Fruit fly (Drosophila melanogaster) whole organism, embryonic: ENCODE data around the gene mRpL3.

Experiments
- ATbp ChIP-seq: fragments of 200-800 bp; sonication (Bioruptor generic); optimal IDR thresholded peaks from 2 replicates; lab custom pipeline; 2017; ENCODE audit warnings: missing biosample characterization, mild to moderate bottlenecking, missing genetic modification characterization, missing genetic modification reagents
- Asciz ChIP-seq: fragments of 200-800 bp; sonication (Bioruptor generic); optimal IDR thresholded peaks from 2 replicates; lab custom pipeline; 2017; ENCODE audit warnings: missing biosample characterization, mild to moderate bottlenecking, missing genetic modification characterization, missing genetic modification reagents
- BEAF-32 ChIP-seq: fragments of 200-800 bp; sonication (Bioruptor generic); optimal IDR thresholded peaks from 3 replicates; lab custom pipeline; 2017; ENCODE audit warnings: missing biosample characterization, missing genetic modification characterization, mild to moderate bottlenecking, moderate library complexity, missing genetic modification reagents
- Bgb ChIP-seq: fragments of 200-800 bp; sonication (Bioruptor generic); IDR thresholded peaks from 2 replicates; pipeline ENCODE4 v1.3.6; 2022; ENCODE audit warnings: missing biosample characterization, missing genetic modification characterization; ENCODE audit not compliant: partially characterized antibody
- CG10209 ChIP-seq: fragments of 200-800 bp; sonication (Bioruptor generic); optimal IDR thresholded peaks from 3 replicates; lab custom pipeline; 2017; ENCODE audit warnings: missing biosample characterization, mild to moderate bottlenecking, missing genetic modification characterization, missing genetic modification reagents
- CG12104 ChIP-seq: fragments of 200-800 bp; sonication (Bioruptor generic); optimal IDR thresholded peaks from 3 replicates; lab custom pipeline; 2016; ENCODE audit warnings: missing biosample characterization, missing genetic modification characterization
- CG13296 ChIP-seq: fragments of 200-800 bp; sonication (Bioruptor generic); optimal IDR thresholded peaks from 3 replicates; lab custom pipeline; 2018; ENCODE audit warnings: missing biosample characterization, mild to moderate bottlenecking, missing genetic modification characterization
- CG15514 ChIP-seq: fragments of 200-800 bp; sonication (Bioruptor generic); optimal IDR thresholded peaks from 3 replicates; lab custom pipeline; 2017; ENCODE audit warnings: missing biosample characterization, missing genetic modification characterization, mild to moderate bottlenecking, moderate library complexity, missing genetic modification reagents
- CG18262 ChIP-seq: fragments of 200-800 bp; optimal IDR thresholded peaks from 3 replicates; lab custom pipeline; 2019; ENCODE audit warnings: missing biosample characterization, mild to moderate bottlenecking, missing genetic modification characterization, moderate library complexity
- CG2875 ChIP-seq: fragments of 200-800 bp; sonication (Bioruptor generic); optimal IDR thresholded peaks from 2 replicates; lab custom pipeline; 2017; ENCODE audit warnings: missing biosample characterization, mild to moderate bottlenecking, missing genetic modification characterization, missing genetic modification reagents
- CG31365 ChIP-seq: fragments of 200-800 bp; sonication (Bioruptor generic); optimal IDR thresholded peaks from 2 replicates; lab custom pipeline; 2018; ENCODE audit warnings: missing biosample characterization, mild to moderate bottlenecking, missing genetic modification characterization
- CG8281 ChIP-seq: fragments of 200-800 bp; sonication (Bioruptor generic); optimal IDR thresholded peaks from 2 replicates; lab custom pipeline; 2018; ENCODE audit warnings: missing biosample characterization, mild to moderate bottlenecking, missing genetic modification characterization, moderate library complexity
- CG8290 ChIP-seq, 3 experiments: fragments of 200-800 bp; sonication (Bioruptor generic); optimal IDR thresholded peaks; 2 replicates each; lab custom pipeline; 2016 to 2019; ENCODE audit warnings: missing biosample characterization in 3 of 3, missing genetic modification characterization in 3 of 3, mild to moderate bottlenecking in 2 of 3, moderate library complexity in 1 of 3
- CG8924 ChIP-seq: fragments of 200-800 bp; optimal IDR thresholded peaks from 3 replicates; lab custom pipeline; 2019; ENCODE audit warnings: missing biosample characterization, mild to moderate bottlenecking, missing genetic modification characterization, moderate library complexity
- CoRest ChIP-seq: fragments of 200-800 bp; sonication (Bioruptor generic); optimal IDR thresholded peaks from 3 replicates; lab custom pipeline; 2018; ENCODE audit warnings: missing biosample characterization, mild to moderate bottlenecking, missing genetic modification characterization, moderate library complexity
- GATAe ChIP-seq: fragments of 200-800 bp; sonication (Bioruptor generic); conservative IDR thresholded peaks from 2 replicates; pipeline ENCODE4 v1.3.6; 2022; ENCODE audit warnings: missing biosample characterization, missing genetic modification characterization
- HHEX ChIP-seq: fragments of 200-800 bp; sonication (Bioruptor generic); optimal IDR thresholded peaks from 3 replicates; lab custom pipeline; 2017; ENCODE audit warnings: missing biosample characterization, mild to moderate bottlenecking, missing genetic modification characterization, missing genetic modification reagents
- Lhr ChIP-seq: fragments of 200-800 bp; sonication (Bioruptor generic); optimal IDR thresholded peaks from 3 replicates; lab custom pipeline; 2017; ENCODE audit warnings: mild to moderate bottlenecking, missing biosample characterization, missing genetic modification reagents, missing genetic modification characterization
- Lpt ChIP-seq: fragments of >200 bp; optimal IDR thresholded peaks from 2 replicates; lab custom pipeline; 2018; ENCODE audit warnings: missing biosample characterization, missing genetic modification characterization
- MTF-1 ChIP-seq: fragments of 200-800 bp; sonication (Bioruptor generic); optimal IDR thresholded peaks from 2 replicates; lab custom pipeline; 2018; ENCODE audit warnings: missing biosample characterization, mild to moderate bottlenecking, missing genetic modification characterization, borderline replicate concordance
- Med ChIP-seq: fragments of 200-800 bp; sonication (Bioruptor generic); peaks from one replicate; lab custom pipeline; 2016; ENCODE audit warnings: missing biosample characterization, missing genetic modification characterization, mild to moderate bottlenecking, inconsistent platforms, moderate library complexity
- NfI ChIP-seq: fragments of 200-800 bp; sonication (Bioruptor generic); optimal IDR thresholded peaks from 3 replicates; lab custom pipeline; 2018; ENCODE audit warnings: missing biosample characterization, mild to moderate bottlenecking, missing genetic modification characterization, moderate library complexity
- Sry-β ChIP-seq: fragments of 200-800 bp; sonication (Bioruptor generic); optimal IDR thresholded peaks from 2 replicates; lab custom pipeline; 2018; ENCODE audit warnings: missing biosample characterization, mild to moderate bottlenecking, missing genetic modification characterization, moderate library complexity
- Xrp1 ChIP-seq: fragments of 200-800 bp; sonication (Bioruptor generic); IDR thresholded peaks from 2 replicates; pipeline ENCODE4 v1.3.6; 2022; ENCODE audit warnings: missing biosample characterization, missing genetic modification characterization
- ab ChIP-seq: fragments of 200-800 bp; sonication (Bioruptor generic); optimal IDR thresholded peaks from 2 replicates; lab custom pipeline; 2016; ENCODE audit warnings: missing biosample characterization, missing genetic modification characterization
- amos ChIP-seq: fragments of 200-800 bp; sonication (Bioruptor generic); IDR thresholded peaks from 2 replicates; pipeline ENCODE4 v1.3.6; 2022; ENCODE audit warnings: missing biosample characterization, missing genetic modification characterization; ENCODE audit not compliant: partially characterized antibody
- chinmo ChIP-seq: fragments of 200-800 bp; sonication (Bioruptor generic); IDR thresholded peaks from 4 replicates; pipeline ENCODE4 v1.3.6; 2022; ENCODE audit warnings: missing biosample characterization, missing genetic modification characterization; ENCODE audit not compliant: partially characterized antibody
- dati ChIP-seq: fragments of 200-800 bp; sonication (Bioruptor generic); IDR thresholded peaks from 2 replicates; pipeline ENCODE4 v1.3.6; 2022; ENCODE audit warnings: missing biosample characterization, missing genetic modification characterization
- gcm ChIP-seq: fragments of 200-800 bp; sonication (Bioruptor generic); optimal IDR thresholded peaks from 2 replicates; lab custom pipeline; 2019; ENCODE audit warnings: missing biosample characterization, mild to moderate bottlenecking, missing genetic modification characterization, moderate library complexity
- gfzf ChIP-seq: fragments of 200-800 bp; sonication (Bioruptor generic); optimal IDR thresholded peaks from 2 replicates; lab custom pipeline; 2016; ENCODE audit warnings: missing biosample characterization, mild to moderate bottlenecking, missing genetic modification characterization, moderate library complexity
- grau ChIP-seq: fragments of 200-800 bp; optimal IDR thresholded peaks from 3 replicates; lab custom pipeline; 2019; ENCODE audit warnings: missing biosample characterization, mild to moderate bottlenecking, missing genetic modification characterization, moderate library complexity
- lola ChIP-seq, 3 experiments: fragments of >200 bp in 2 of 3; fragments of 200-800 bp in 1 of 3; sonication (Bioruptor generic) in 1 of 3; optimal IDR thresholded peaks; 2 replicates each; lab custom pipeline; 2017 to 2019; ENCODE audit warnings: missing biosample characterization in 3 of 3, missing genetic modification characterization in 3 of 3, mild to moderate bottlenecking in 1 of 3, moderate library complexity in 1 of 3
- nau ChIP-seq: fragments of 200-800 bp; sonication (Bioruptor generic); optimal IDR thresholded peaks from 3 replicates; lab custom pipeline; 2017; ENCODE audit warnings: missing biosample characterization, mild to moderate bottlenecking, missing genetic modification characterization, missing genetic modification reagents
- odd ChIP-seq: fragments of 200-800 bp; sonication (Bioruptor generic); optimal IDR thresholded peaks from 2 replicates; lab custom pipeline; 2017; ENCODE audit warnings: missing biosample characterization, mild to moderate bottlenecking, missing genetic modification characterization
- repo ChIP-seq: fragments of 200-800 bp; sonication (Bioruptor generic); optimal IDR thresholded peaks from 2 replicates; lab custom pipeline; 2016; ENCODE audit warnings: missing biosample characterization, missing genetic modification characterization
- ro ChIP-seq: fragments of 200-800 bp; sonication (Bioruptor generic); IDR thresholded peaks from 2 replicates; pipeline ENCODE4 v1.3.6; 2022; ENCODE audit warnings: missing biosample characterization, missing genetic modification characterization

The mRpL3 gene

DNA sequence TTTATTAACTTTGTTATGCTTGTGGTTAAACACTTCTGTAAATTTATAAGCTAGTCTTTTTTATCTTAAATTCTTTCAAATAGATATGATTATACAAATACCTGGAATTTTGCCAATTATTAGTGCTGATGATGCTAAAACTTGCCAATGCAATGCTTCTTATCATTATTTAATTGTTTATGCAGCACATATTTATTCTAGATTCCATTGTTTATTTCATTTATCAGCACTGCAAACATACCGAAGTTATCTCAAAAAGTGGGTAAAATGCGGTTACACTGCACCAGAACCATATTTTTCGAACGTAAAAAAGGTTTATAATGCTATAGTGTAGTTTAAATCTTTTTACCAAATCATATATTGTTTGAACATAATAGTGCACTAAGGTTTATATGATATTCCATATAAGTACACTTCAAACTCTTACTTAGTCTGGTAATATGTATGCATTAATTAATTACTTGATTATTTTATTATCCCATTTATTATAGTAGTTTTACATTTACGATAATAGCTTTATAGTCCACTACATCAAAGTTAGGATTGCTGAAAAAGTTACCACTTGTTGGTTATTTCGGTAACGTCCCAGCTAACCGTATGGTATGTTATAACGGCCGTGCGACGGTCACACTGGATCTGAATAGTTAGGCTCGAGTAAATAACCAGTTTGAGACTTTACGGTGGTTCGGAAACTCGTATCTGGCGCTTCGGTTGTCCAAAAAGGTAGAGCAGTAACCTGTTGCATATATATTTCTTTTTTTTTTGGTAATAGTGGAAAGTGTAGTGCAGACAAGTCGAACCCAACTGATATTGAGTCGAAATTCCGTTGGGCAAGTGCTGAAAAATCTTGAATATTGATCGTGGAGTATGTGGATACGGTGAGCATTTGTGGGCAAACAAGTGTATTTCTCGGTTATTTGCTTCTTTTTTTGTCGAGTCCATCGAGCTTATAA, 27.5 kb downstream of the mRpL3 start, which contains the start of gene Rhp (continued):
- TF ChIP-seq odd (GFP tag; lab: Kevin White, UChicago): peak; percentile 58
- peak; percentile 24 for TF ChIP-seq Lhr (GFP tag; lab: Kevin White, UChicago)
- TF ChIP-seq gcm (GFP tag; lab: Kevin White, UChicago): peak; percentile 71
- TF ChIP-seq chinmo (GFP tag; lab: Robert Waterston, UW): 0 out of 4 replicates have a peak, but pooled peaks have one; percentile 41
- peak in 1 of 3 experiments; percentile 23 for TF ChIP-seq lola (GFP tag; optimal IDR thresholded peaks at IDR 0.05; lab: Kevin White, UChicago)
- peak; percentile 18 for TF ChIP-seq CG8281 (tag; lab: Kevin White, UChicago)
- peak; percentile 33 for TF ChIP-seq CG8924 (tag; lab: Kevin White, UChicago)
- no peak for TF ChIP-seq CG8290 (GFP tag; optimal IDR thresholded peaks at IDR 0.05; lab: Kevin White, UChicago)
- peak in 1 of 2 experiments; percentile 84 for TF ChIP-seq CG8290 (tag; optimal IDR thresholded peaks at IDR 0.05; lab: Kevin White, UChicago)
- TF ChIP-seq MTF-1 (GFP tag; lab: Kevin White, UChicago): peak; percentile 83
- TF ChIP-seq Bgb (GFP tag; lab: Robert Waterston, UW): peak; percentile 55; the same call in 1 of the 2 replicates
- TF ChIP-seq ro (GFP tag; lab: Robert Waterston, UW): no peak
- peak; percentile 0 for TF ChIP-seq NfI (GFP tag; lab: Kevin White, UChicago)
- TF ChIP-seq ATbp (GFP tag; lab: Kevin White, UChicago): peak; percentile 77
- peak; percentile 46 for TF ChIP-seq CG2875 (GFP tag; lab: Kevin White, UChicago)
- TF ChIP-seq HHEX (GFP tag; lab: Kevin White, UChicago): peak; percentile 51
- TF ChIP-seq gfzf: peak; percentile 71
- peak; percentile 45 for TF ChIP-seq CG18262
- peak; percentile 33 for TF ChIP-seq Sry-β (GFP tag; lab: Kevin White, UChicago)
- TF ChIP-seq CG31365: peak; percentile 49
- TF ChIP-seq repo (GFP tag; lab: Kevin White, UChicago): no peak
- TF ChIP-seq Med (GFP tag; lab: Kevin White, UChicago): peak; percentile 76
- peak; percentile 19 for TF ChIP-seq grau (tag; lab: Kevin White, UChicago)
- TF ChIP-seq CG10209 (GFP tag; lab: Kevin White, UChicago): peak; percentile 43
- peak; percentile 11 for TF ChIP-seq BEAF-32 (GFP tag; lab: Kevin White, UChicago)
- peak; percentile 45 for TF ChIP-seq CoRest (tag; lab: Kevin White, UChicago)
- no peak for TF ChIP-seq dati (GFP tag; lab: Robert Waterston, UW)
- TF ChIP-seq nau (GFP tag; lab: Kevin White, UChicago): no peak
- TF ChIP-seq CG15514 (GFP tag; lab: Kevin White, UChicago): peak; percentile 23
- TF ChIP-seq amos: peak; percentile 54; the same call in 1 of the 2 replicates
- TF ChIP-seq CG12104 (GFP tag; lab: Kevin White, UChicago): peak; percentile 32
- TF ChIP-seq Xrp1 (GFP tag; lab: Robert Waterston, UW): peak; percentile 40; the same call in 1 of the 2 replicates
- TF ChIP-seq CG13296 (GFP tag; lab: Kevin White, UChicago): peak; percentile 77
- no peak for TF ChIP-seq Lpt
- peak; percentile 64 for TF ChIP-seq Asciz (GFP tag; lab: Kevin White, UChicago)
- no peak for TF ChIP-seq ab (GFP tag; lab: Kevin White, UChicago)
- no peak for TF ChIP-seq GATAe (GFP tag; lab: Robert Waterston, UW)
- TF ChIP-seq, all 482 proteins: peak for 136
